Worm (Caenorhabditis elegans): ENCODE data around the gene spv-1.
A peak's percentile ranks its signal among the peaks of the same experiment; 100 is the strongest.

The spv-1 gene

DNA sequence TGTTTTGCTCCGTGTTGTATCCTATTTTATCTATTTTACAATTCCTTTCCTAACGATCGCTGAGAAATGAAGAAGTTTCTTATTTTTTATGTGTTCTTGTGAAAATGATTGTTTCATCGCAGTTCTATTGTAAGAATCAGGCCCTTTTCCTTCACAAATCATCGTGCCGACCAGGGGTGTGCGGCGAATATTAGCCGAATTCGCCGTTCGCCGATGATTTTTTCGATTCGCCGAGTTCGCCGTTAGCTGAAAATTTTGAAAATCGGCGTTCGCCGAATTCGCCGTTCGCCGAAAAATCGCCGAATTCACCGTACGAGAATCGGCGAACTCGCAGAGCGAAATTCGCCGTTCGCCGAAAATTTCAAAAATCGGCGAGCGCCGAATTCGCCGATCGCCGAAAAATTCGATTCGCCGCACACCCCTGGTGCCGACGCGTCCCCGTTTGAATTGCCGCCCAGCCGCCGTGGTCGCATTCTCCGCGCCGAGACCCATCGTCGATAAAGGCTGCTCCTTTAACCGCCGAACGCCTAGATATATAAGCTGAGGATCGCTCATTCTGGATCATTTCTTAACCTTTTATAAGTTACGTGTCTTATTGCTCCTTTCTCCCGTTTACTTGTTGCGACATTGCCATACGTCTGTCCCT lies 64.9 kb downstream of the spv-1 start (continued):
- TF ChIP-seq ceh-100 (GFP tag; IDR thresholded peaks at IDR 0.05) (0 out of 2 replicates have a peak, but pooled peaks have one; percentile 10), F49E8.2 (tag; optimal IDR thresholded peaks at IDR 0.05; ENCODE audit: insufficient read depth) (no peak), let-607 (tag; optimal IDR thresholded peaks at IDR 0.05) (no peak), ets-4 (GFP tag; optimal IDR thresholded peaks at IDR 0.05) (no peak), Y67H2A.10 (GFP tag; conservative IDR thresholded peaks at IDR 0.05) (0 out of 2 replicates have a peak, but pooled peaks have one; percentile 11), aptf-2 (GFP tag; conservative IDR thresholded peaks at IDR 0.05) (no peak), gei-17 (GFP tag; optimal IDR thresholded peaks at IDR 0.05) (no peak), ceh-79 (tag; optimal IDR thresholded peaks at IDR 0.05) (no peak), lin-54 (GFP tag; optimal IDR thresholded peaks at IDR 0.05) (peak; percentile 75), lsy-27 (tag; optimal IDR thresholded peaks at IDR 0.05; ENCODE audit: borderline replicate concordance, insufficient read depth) (no peak), ccch-3 (GFP tag; optimal IDR thresholded peaks at IDR 0.05) (no peak), ekl-4 (GFP tag; IDR thresholded peaks at IDR 0.05) (no peak), K12H6.12 (tag; optimal IDR thresholded peaks at IDR 0.05) (no peak), hmg-1.2 (GFP tag; IDR thresholded peaks at IDR 0.05) (0 out of 2 replicates have a peak, but pooled peaks have one; percentile 17), ZK185.1 (tag; optimal IDR thresholded peaks at IDR 0.05; ENCODE audit: poor library complexity, severe bottlenecking) (no peak), die-1 (tag; optimal IDR thresholded peaks at IDR 0.05) (peak; percentile 9), cebp-2 (GFP tag; IDR thresholded peaks at IDR 0.05) (no peak), mes-4 (tag; optimal IDR thresholded peaks at IDR 0.05) (no peak), unc-130 (GFP tag; optimal IDR thresholded peaks at IDR 0.05) (no peak), egrh-3 (GFP tag; IDR thresholded peaks at IDR 0.05) (peak; percentile 79; the same call in 1 of the 2 replicates), ceh-27 (GFP tag; optimal IDR thresholded peaks at IDR 0.05) (no peak), sptf-2 (GFP tag; optimal IDR thresholded peaks at IDR 0.05) (no peak), efl-1 (GFP tag; optimal IDR thresholded peaks at IDR 0.05) (peak; percentile 59), ceh-91 (GFP tag; IDR thresholded peaks at IDR 0.05) (peak; percentile 37; the same call in 1 of the 2 replicates), ama-1 (optimal IDR thresholded peaks at IDR 0.05) (no peak), ama-1 (GFP tag; optimal IDR thresholded peaks at IDR 0.05) (no peak), Y53G8AR.9 (GFP tag; conservative IDR thresholded peaks at IDR 0.05) (0 out of 2 replicates have a peak, but pooled peaks have one; percentile 58), C06A6.2 (GFP tag; conservative IDR thresholded peaks at IDR 0.05) (no peak)
